Fruit fly (Drosophila melanogaster): ENCODE data around the gene Zyx.

dm6 chr4:1032610-1033297 is 32.0 kb downstream of the Zyx start:
- TF ChIP-seq Jra (GFP tag; optimal IDR thresholded peaks at IDR 0.05) (no peak), h (GFP tag; optimal IDR thresholded peaks at IDR 0.05) (no peak)
